Fruit fly (Drosophila melanogaster): Measurements from ENCODE around the gene AMPdeam.

Gene AMPdeam

dm6 chrX:13791011-13791410 is 54.7 kb downstream of the AMPdeam start, which contains the start of gene CG10993:
CG10993 (minus strand) TSS chrX:13791111.
- no peak for TF ChIP-seq N (GFP tag; optimal IDR thresholded peaks at IDR 0.05)
- no peak for TF ChIP-seq CrebA (GFP tag; optimal IDR thresholded peaks at IDR 0.05; ENCODE audit: borderline replicate concordance)
- TF ChIP-seq dl (GFP tag; optimal IDR thresholded peaks at IDR 0.05; ENCODE audit: insufficient read depth in 1 of 2, partially characterized antibody in 2 of 2) = no peak
- no peak for TF ChIP-seq CG32264 (GFP tag; optimal IDR thresholded peaks at IDR 0.05)
- TF ChIP-seq Abd-B (GFP tag; optimal IDR thresholded peaks at IDR 0.05) = no peak
- no peak for TF ChIP-seq sage (GFP tag; optimal IDR thresholded peaks at IDR 0.05)
- no peak for TF ChIP-seq sv (GFP tag; optimal IDR thresholded peaks at IDR 0.05)
- TF ChIP-seq ey (GFP tag; optimal IDR thresholded peaks at IDR 0.05) = no peak
- no peak for TF ChIP-seq Hr78 (GFP tag; optimal IDR thresholded peaks at IDR 0.05)
- no peak for TF ChIP-seq tai (GFP tag; optimal IDR thresholded peaks at IDR 0.05)
- no peak for TF ChIP-seq Jra (GFP tag; optimal IDR thresholded peaks at IDR 0.05)
- no peak for TF ChIP-seq Dfd (GFP tag; optimal IDR thresholded peaks at IDR 0.05)
- no peak for TF ChIP-seq CG9705 (GFP tag; optimal IDR thresholded peaks at IDR 0.05)
- no peak for TF ChIP-seq Rel (GFP tag; optimal IDR thresholded peaks at IDR 0.05)
- TF ChIP-seq Rel (tag; optimal IDR thresholded peaks at IDR 0.05) = no peak
- no peak for TF ChIP-seq woc (GFP tag; optimal IDR thresholded peaks at IDR 0.05)
- TF ChIP-seq rgr (GFP tag; optimal IDR thresholded peaks at IDR 0.05) = no peak
- no peak for TF ChIP-seq Myc (optimal IDR thresholded peaks at IDR 0.05)
- no peak for TF ChIP-seq Hnf4 (GFP tag; optimal IDR thresholded peaks at IDR 0.05)
- no peak for TF ChIP-seq Mio (GFP tag; optimal IDR thresholded peaks at IDR 0.05)
- TF ChIP-seq fru (GFP tag; optimal IDR thresholded peaks at IDR 0.05) = no peak

DNA sequence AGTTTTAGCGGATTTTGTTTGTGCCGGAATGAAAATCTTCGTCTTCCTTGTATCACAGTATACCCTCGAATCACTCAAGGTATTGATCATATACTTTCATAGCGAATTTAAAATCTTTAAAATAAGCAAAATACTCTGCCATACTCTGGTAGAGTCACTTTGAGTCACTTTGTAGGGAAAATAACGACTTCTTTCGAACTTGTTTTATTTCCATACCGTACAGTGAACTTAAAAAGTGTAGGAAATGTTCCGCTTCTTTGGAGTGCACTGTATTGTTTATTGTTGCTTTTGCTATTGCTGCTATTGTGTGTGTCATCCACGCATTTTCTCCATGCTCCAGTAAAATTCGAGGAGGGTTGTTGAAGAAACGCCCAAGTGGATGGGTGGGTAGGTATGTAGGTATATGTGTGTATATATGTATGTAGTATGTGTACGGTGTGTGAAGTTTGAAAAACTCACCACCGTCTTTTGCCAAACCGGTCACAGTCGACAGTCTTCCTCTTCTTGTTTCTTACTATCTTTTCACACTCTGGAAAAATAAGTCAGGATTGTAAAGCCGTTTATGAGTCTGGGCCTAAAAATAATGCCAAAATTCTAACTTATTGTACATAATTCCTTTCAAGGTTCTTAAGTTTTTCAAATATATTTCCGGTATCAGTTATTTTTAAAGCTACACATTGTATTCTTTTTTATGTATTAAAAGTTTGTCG is 56.5 kb downstream of the AMPdeam start:
- TF ChIP-seq Jra (GFP tag; optimal IDR thresholded peaks at IDR 0.05) (no peak), h (GFP tag; optimal IDR thresholded peaks at IDR 0.05) (no peak), CrebA (GFP tag; optimal IDR thresholded peaks at IDR 0.05; ENCODE audit: borderline replicate concordance) (no peak), ey (GFP tag; optimal IDR thresholded peaks at IDR 0.05) (peak; percentile 9), N (GFP tag; optimal IDR thresholded peaks at IDR 0.05) (no peak), woc (GFP tag; optimal IDR thresholded peaks at IDR 0.05) (no peak), foxo (GFP tag; optimal IDR thresholded peaks at IDR 0.05) (peak in 1 of 2 experiments; percentile 3), rgr (GFP tag; optimal IDR thresholded peaks at IDR 0.05) (peak; percentile 2)

DNA sequence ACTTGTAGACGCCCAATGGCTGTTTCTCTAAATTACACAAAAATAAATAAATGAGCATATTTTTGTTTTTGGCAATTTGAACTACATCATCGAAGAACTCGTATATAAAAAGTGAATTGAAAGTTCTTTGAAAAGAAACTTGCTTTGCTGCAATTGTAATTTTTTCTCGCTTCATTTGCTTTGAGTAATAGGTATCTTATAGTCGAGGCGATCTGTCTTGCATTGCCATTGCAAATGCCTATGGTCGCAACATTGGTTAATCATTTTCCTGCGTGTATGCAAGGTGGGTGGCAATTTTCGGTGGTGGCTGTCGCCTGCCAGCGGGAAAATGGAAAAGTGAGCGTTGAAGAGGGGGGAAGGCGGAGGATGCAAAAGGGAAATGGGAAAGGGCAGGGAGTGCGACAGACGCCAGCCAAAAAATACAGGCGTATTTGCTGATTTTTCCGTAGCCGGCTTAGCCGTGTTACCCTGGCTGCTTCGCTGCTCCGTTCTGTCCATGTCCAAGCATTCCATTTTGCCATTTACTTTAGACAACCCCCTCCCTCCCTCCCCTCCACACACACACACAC is 58.3 kb downstream of the AMPdeam start:
- no peak for TF ChIP-seq CrebA (GFP tag; optimal IDR thresholded peaks at IDR 0.05; ENCODE audit: borderline replicate concordance)

DNA sequence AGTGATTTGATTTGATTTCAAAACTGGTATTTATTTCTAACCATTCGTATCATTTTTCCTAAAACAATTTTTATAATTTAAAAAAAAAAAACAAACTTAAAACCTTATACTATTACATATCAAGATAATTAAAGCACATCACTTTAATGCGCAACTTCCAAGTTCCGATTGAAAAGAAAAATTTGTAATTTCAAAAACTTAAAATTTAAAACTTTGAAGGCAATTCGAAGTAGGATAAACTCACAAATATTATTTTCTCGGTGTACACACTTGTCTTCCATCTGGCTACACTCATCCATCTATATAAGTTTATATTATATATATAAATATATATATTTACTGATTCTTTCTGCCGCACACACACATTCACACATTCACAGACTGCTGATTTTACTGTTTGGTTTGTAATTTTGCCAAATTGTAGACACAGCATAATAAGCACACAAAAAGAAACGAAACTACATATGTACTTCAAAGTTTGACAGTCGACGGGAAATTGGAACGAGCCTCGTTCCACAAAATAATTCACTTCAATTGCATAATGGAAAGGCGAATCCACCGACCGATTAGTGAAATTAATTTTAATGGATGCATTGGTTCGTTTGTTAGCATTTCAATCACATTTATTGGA is 59.5 kb downstream of the AMPdeam start:
- TF ChIP-seq Dif (GFP tag; optimal IDR thresholded peaks at IDR 0.05; ENCODE audit: partially characterized antibody) (no peak), Vsx2 (GFP tag; optimal IDR thresholded peaks at IDR 0.05; ENCODE audit: partially characterized antibody) (no peak), Abd-B (GFP tag; optimal IDR thresholded peaks at IDR 0.05) (no peak), Myc (optimal IDR thresholded peaks at IDR 0.05) (no peak), ey (GFP tag; optimal IDR thresholded peaks at IDR 0.05) (no peak), jim (GFP tag; optimal IDR thresholded peaks at IDR 0.05) (no peak), pan (optimal IDR thresholded peaks at IDR 0.05) (no peak), psq (GFP tag; optimal IDR thresholded peaks at IDR 0.05) (no peak), Jra (GFP tag; optimal IDR thresholded peaks at IDR 0.05) (no peak), foxo (GFP tag; optimal IDR thresholded peaks at IDR 0.05) (no peak), usp (GFP tag; optimal IDR thresholded peaks at IDR 0.05) (no peak), CrebA (GFP tag; optimal IDR thresholded peaks at IDR 0.05; ENCODE audit: borderline replicate concordance) (no peak), CG32264 (GFP tag; optimal IDR thresholded peaks at IDR 0.05) (no peak), Hnf4 (GFP tag; optimal IDR thresholded peaks at IDR 0.05) (no peak), dmrt93B (GFP tag; optimal IDR thresholded peaks at IDR 0.05) (no peak), GATAd (GFP tag; optimal IDR thresholded peaks at IDR 0.05) (no peak), lola (GFP tag; optimal IDR thresholded peaks at IDR 0.05) (no peak), dl (GFP tag; optimal IDR thresholded peaks at IDR 0.05; ENCODE audit: insufficient read depth in 1 of 2, partially characterized antibody in 2 of 2) (no peak)
